Worm (Caenorhabditis elegans) whole organism, L4 larva: ENCODE data around the gene cyld-1.
A peak's percentile ranks its signal among the peaks of the same experiment; 100 is the strongest.

ENCODE experiments used
- F10B5.3 ChIP-seq: sonication (generic microtip); optimal IDR thresholded peaks from 2 replicates; lab custom pipeline; 2016; ENCODE audit warnings: mild to moderate bottlenecking, missing genetic modification characterization, missing compliant biosample characterization
- F26F4.8 ChIP-seq: fragments of 200-800 bp; sonication (Bioruptor generic); conservative IDR thresholded peaks from 2 replicates; pipeline ENCODE4 v1.3.6; 2022; ENCODE audit warnings: missing genetic modification characterization, missing compliant biosample characterization
- F44E2.7 ChIP-seq: fragments of 200-800 bp; sonication (Bioruptor generic); IDR thresholded peaks from 2 replicates; pipeline ENCODE4 v2.1.2; 2022; ENCODE audit warnings: missing genetic modification characterization, missing compliant biosample characterization
- R02D3.7 ChIP-seq: fragments of 150-350 bp; sonication (generic microtip); optimal IDR thresholded peaks from 3 replicates; lab custom pipeline; 2014; ENCODE audit warnings: missing biosample characterization, missing genetic modification characterization
- T20F7.1 ChIP-seq: fragments of 200-800 bp; sonication (Bioruptor generic); optimal IDR thresholded peaks from 2 replicates; lab custom pipeline; 2018; ENCODE audit warnings: mild to moderate bottlenecking, missing genetic modification characterization, missing compliant biosample characterization
- aly-2 ChIP-seq: sonication (generic microtip); optimal IDR thresholded peaks from 2 replicates; lab custom pipeline; 2018; ENCODE audit warnings: missing biosample characterization, missing genetic modification characterization
- ceh-32 ChIP-seq: sonication (generic microtip); optimal IDR thresholded peaks from 2 replicates; lab custom pipeline; 2016; ENCODE audit warnings: mild to moderate bottlenecking, missing genetic modification characterization, missing compliant biosample characterization; ENCODE audit not compliant: poor library complexity
- ceh-62 ChIP-seq: sonication (generic microtip); optimal IDR thresholded peaks from 2 replicates; lab custom pipeline; 2017; ENCODE audit warnings: missing biosample characterization, missing genetic modification characterization
- ctbp-1 ChIP-seq: fragments of 200-800 bp; sonication (Bioruptor generic); IDR thresholded peaks from 2 replicates; pipeline ENCODE4 v1.3.6; 2022; ENCODE audit warnings: missing genetic modification reagents, missing genetic modification characterization, missing compliant biosample characterization
- daf-16 ChIP-seq, 3 experiments: sonication (generic microtip); optimal IDR thresholded peaks; 2 replicates each; lab custom pipeline; 2016 to 2017; ENCODE audit warnings: missing genetic modification characterization in 3 of 3, missing genetic modification reagents in 3 of 3, mild to moderate bottlenecking in 2 of 3, missing compliant biosample characterization in 2 of 3, missing biosample characterization in 1 of 3, moderate library complexity in 1 of 3
- dmd-6 ChIP-seq: fragments of 200-800 bp; sonication (Bioruptor generic); IDR thresholded peaks from 2 replicates; pipeline ENCODE4 v1.3.6; 2022; ENCODE audit warnings: missing genetic modification reagents, missing genetic modification characterization, missing compliant biosample characterization
- fkh-10 ChIP-seq: fragments of 150-350 bp; optimal IDR thresholded peaks from 2 replicates; lab custom pipeline; 2014; ENCODE audit warnings: missing biosample characterization, missing genetic modification reagents, missing genetic modification characterization
- fos-1 ChIP-seq: fragments of 150-350 bp; optimal IDR thresholded peaks from 2 replicates; lab custom pipeline; 2014; ENCODE audit warnings: missing biosample characterization, missing genetic modification characterization
- lin-13 ChIP-seq: fragments of 150-350 bp; optimal IDR thresholded peaks from 2 replicates; lab custom pipeline; 2014; ENCODE audit warnings: missing biosample characterization, missing genetic modification reagents, missing genetic modification characterization
- lin-15B ChIP-seq: fragments of 150-350 bp; sonication (generic microtip); optimal IDR thresholded peaks from 3 replicates; lab custom pipeline; 2014; ENCODE audit warnings: missing biosample characterization, missing genetic modification characterization
- lin-39 ChIP-seq: fragments of 150-350 bp; optimal IDR thresholded peaks from 2 replicates; lab custom pipeline; 2014; ENCODE audit warnings: missing biosample characterization, missing genetic modification reagents, missing genetic modification characterization
- madf-5 ChIP-seq, 2 experiments: fragments of 200-800 bp; sonication (Bioruptor generic); IDR thresholded peaks; 2 replicates each; pipeline ENCODE4 v1.3.6; 2022; ENCODE audit warnings: missing compliant biosample characterization in 2 of 2, missing genetic modification characterization in 2 of 2
- madf-9 ChIP-seq: fragments of 200-800 bp; sonication (Bioruptor generic); conservative IDR thresholded peaks from 2 replicates; pipeline ENCODE4 v1.3.6; 2022; ENCODE audit warnings: missing genetic modification reagents, missing genetic modification characterization, missing compliant biosample characterization
- mdl-1 ChIP-seq, 2 experiments: fragments of 150-350 bp in 1 of 2; sonication (generic microtip) in 1 of 2; optimal IDR thresholded peaks; 2 replicates each; lab custom pipeline; 2014 to 2017; ENCODE audit warnings: missing biosample characterization in 2 of 2, missing genetic modification characterization in 2 of 2
- mdt-29 ChIP-seq: fragments of 200-800 bp; sonication (Bioruptor generic); IDR thresholded peaks from 2 replicates; pipeline ENCODE4 v1.3.6; 2022; ENCODE audit warnings: missing genetic modification reagents, missing genetic modification characterization, missing compliant biosample characterization
- nhr-102 ChIP-seq: sonication (generic microtip); optimal IDR thresholded peaks from 2 replicates; lab custom pipeline; 2016; ENCODE audit warnings: mild to moderate bottlenecking, missing genetic modification characterization, moderate library complexity, missing compliant biosample characterization
- nhr-11 ChIP-seq: fragments of 150-350 bp; optimal IDR thresholded peaks from 2 replicates; lab custom pipeline; 2014; ENCODE audit warnings: missing biosample characterization, missing genetic modification characterization
- nhr-237 ChIP-seq: sonication (generic microtip); optimal IDR thresholded peaks from 2 replicates; lab custom pipeline; 2017; ENCODE audit warnings: missing biosample characterization, missing genetic modification characterization
- nhr-25 ChIP-seq: sonication (generic microtip); optimal IDR thresholded peaks from 2 replicates; lab custom pipeline; 2017; ENCODE audit warnings: missing genetic modification characterization, mild to moderate bottlenecking, missing compliant biosample characterization, antibody characterized with exemption, moderate library complexity, borderline replicate concordance; ENCODE audit not compliant: insufficient read depth
- nhr-48 ChIP-seq: sonication (generic microtip); optimal IDR thresholded peaks from 2 replicates; lab custom pipeline; 2016; ENCODE audit warnings: mild to moderate bottlenecking, missing genetic modification characterization, missing compliant biosample characterization
- nhr-77 ChIP-seq: fragments of 150-350 bp; optimal IDR thresholded peaks from 2 replicates; lab custom pipeline; 2014; ENCODE audit warnings: missing biosample characterization, missing genetic modification characterization
- set-16 ChIP-seq: fragments of 200-800 bp; sonication (Bioruptor generic); IDR thresholded peaks from 2 replicates; pipeline ENCODE4 v1.3.6; 2022; ENCODE audit warnings: missing genetic modification reagents, missing genetic modification characterization, missing compliant biosample characterization
- skn-1 ChIP-seq: fragments of 150-350 bp; optimal IDR thresholded peaks from 2 replicates; lab custom pipeline; 2014; ENCODE audit warnings: missing biosample characterization, missing genetic modification characterization
- spr-1 ChIP-seq: sonication (generic microtip); optimal IDR thresholded peaks from 2 replicates; lab custom pipeline; 2016; ENCODE audit warnings: mild to moderate bottlenecking, missing genetic modification characterization, missing compliant biosample characterization
- tag-97 ChIP-seq: fragments of 200-800 bp; sonication (Bioruptor generic); IDR thresholded peaks from 2 replicates; pipeline ENCODE4 v1.3.6; 2022; ENCODE audit warnings: missing genetic modification characterization, missing compliant biosample characterization
- tra-1 ChIP-seq: fragments of 200-800 bp; sonication (Bioruptor generic); IDR thresholded peaks from 2 replicates; pipeline ENCODE4 v1.3.6; 2022; ENCODE audit warnings: missing genetic modification reagents, missing genetic modification characterization, missing compliant biosample characterization
- unc-130 ChIP-seq: sonication (generic microtip); optimal IDR thresholded peaks from 2 replicates; lab custom pipeline; 2016; ENCODE audit warnings: missing genetic modification reagents, missing genetic modification characterization, missing compliant biosample characterization
- unc-62 ChIP-seq, 3 experiments: fragments of 150-350 bp in 1 of 3; sonication (generic microtip); optimal IDR thresholded peaks in 2 of 3; peaks in 1 of 3; 1 replicate in 1 of 3; 2 replicates in 2 of 3; lab custom pipeline; 2014 to 2017; ENCODE audit warnings: missing biosample characterization in 3 of 3, missing genetic modification characterization in 3 of 3, missing genetic modification reagents in 3 of 3, missing genotype in 1 of 3
- zfp-3 ChIP-seq: fragments of 200-800 bp; sonication (Bioruptor generic); conservative IDR thresholded peaks from 2 replicates; pipeline ENCODE4 v1.3.6; 2022; ENCODE audit warnings: missing genetic modification reagents, missing genetic modification characterization, missing compliant biosample characterization
- ztf-7 ChIP-seq: fragments of 150-350 bp; optimal IDR thresholded peaks from 2 replicates; lab custom pipeline; 2014; ENCODE audit warnings: missing biosample characterization, missing genetic modification characterization

The cyld-1 gene

DNA sequence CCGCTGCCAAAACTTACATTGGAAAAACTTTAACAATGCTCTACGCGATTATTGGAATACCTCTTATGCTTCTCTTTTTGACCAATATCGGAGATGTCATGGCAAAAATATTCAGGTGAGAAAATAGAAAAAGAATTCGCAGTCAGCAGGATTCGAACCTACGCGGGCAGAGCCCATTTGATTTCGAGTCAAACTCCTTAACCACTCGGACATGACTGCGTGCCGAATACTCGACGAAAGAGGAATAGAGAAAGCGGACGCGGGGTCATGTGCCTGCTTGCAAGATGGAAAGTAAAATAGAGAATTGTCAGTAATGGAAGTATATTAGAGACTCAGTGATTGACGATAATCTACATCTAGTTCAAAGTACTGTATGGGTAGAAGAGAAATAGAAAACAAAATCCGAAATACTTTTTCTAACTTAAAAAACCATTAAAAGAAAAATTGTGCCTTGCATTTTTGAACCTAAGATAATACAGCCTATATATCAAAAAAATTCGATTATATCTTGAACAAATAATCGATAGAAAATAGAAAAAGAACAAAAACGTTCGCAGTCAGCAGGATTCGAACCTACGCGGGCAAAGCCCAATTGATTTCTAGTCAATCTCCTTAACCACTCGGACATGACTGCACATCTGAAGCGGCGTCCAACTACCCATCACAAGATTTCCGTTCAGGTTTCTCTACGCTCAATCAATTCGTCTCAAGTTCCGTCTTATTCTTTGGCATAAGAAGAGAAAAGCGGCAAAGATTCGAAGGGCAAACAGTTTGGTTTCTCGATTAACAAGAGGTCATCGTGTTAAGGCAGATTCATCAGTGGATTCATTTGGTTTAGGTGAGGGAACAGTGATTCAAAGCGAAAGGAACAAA, 48.8 kb downstream of the cyld-1 start (continued):
- no peak for TF ChIP-seq ceh-32 (tag; lab: Kevin White, UChicago)
- peak; percentile 76 for TF ChIP-seq mdt-29 (GFP tag; lab: Robert Waterston, UW)
- TF ChIP-seq madf-5 (GFP tag; IDR thresholded peaks at IDR 0.05; lab: Robert Waterston, UW), result peak; percentile 55 to 71; a peak in 1 of 4 replicates
- no peak for TF ChIP-seq nhr-237 (tag; lab: Kevin White, UChicago)
- no peak for TF ChIP-seq lin-39 (tag; lab: Kevin White, UChicago)
- TF ChIP-seq mdl-1 (tag; optimal IDR thresholded peaks at IDR 0.05; lab: Kevin White, UChicago), result no peak
- peak; percentile 76 for TF ChIP-seq ctbp-1 (GFP tag; lab: Robert Waterston, UW)
- no peak for TF ChIP-seq skn-1 (tag; lab: Kevin White, UChicago)
- TF ChIP-seq nhr-11 (tag; lab: Kevin White, UChicago), result peak; percentile 5
- TF ChIP-seq spr-1 (tag; lab: Kevin White, UChicago), result no peak
- TF ChIP-seq F44E2.7 (GFP tag; lab: Robert Waterston, UW), result peak; percentile 89; the same call in 1 of the 2 replicates
- peak; percentile 60 for TF ChIP-seq lin-13 (GFP tag; lab: Kevin White, UChicago)
- no peak for TF ChIP-seq R02D3.7 (tag; lab: Kevin White, UChicago)
- no peak for TF ChIP-seq tag-97 (GFP tag; lab: Robert Waterston, UW)
- no peak for TF ChIP-seq lin-15B (tag; lab: Kevin White, UChicago)
- no peak for TF ChIP-seq nhr-25 (tag; lab: Kevin White, UChicago)
- TF ChIP-seq unc-130 (GFP tag; lab: Kevin White, UChicago), result peak; percentile 36
- TF ChIP-seq fos-1 (tag; lab: Kevin White, UChicago), result no peak
- TF ChIP-seq nhr-77 (tag; lab: Kevin White, UChicago), result peak; percentile 4
- peak; percentile 71 for TF ChIP-seq zfp-3
- TF ChIP-seq nhr-48 (tag; lab: Kevin White, UChicago), result peak; percentile 34
- peak; percentile 89 for TF ChIP-seq madf-9 (GFP tag; lab: Robert Waterston, UW)
- peak; percentile 71 for TF ChIP-seq dmd-6
- TF ChIP-seq nhr-102 (tag; lab: Kevin White, UChicago), result peak; percentile 17
- no peak for TF ChIP-seq ztf-7 (tag; lab: Kevin White, UChicago)
- TF ChIP-seq set-16, result no peak
- TF ChIP-seq daf-16 (GFP tag; optimal IDR thresholded peaks at IDR 0.05; lab: Kevin White, UChicago), result peak in 1 of 2 experiments; percentile 18
- TF ChIP-seq daf-16 (tag; optimal IDR thresholded peaks at IDR 0.05; lab: Kevin White, UChicago), result peak; percentile 40
- no peak for TF ChIP-seq ceh-62 (tag; lab: Kevin White, UChicago)
- peak; percentile 37 for TF ChIP-seq T20F7.1 (GFP tag; lab: Kevin White, UChicago)
- peak; percentile 84 for TF ChIP-seq tra-1 (GFP tag; lab: Robert Waterston, UW)
- peak; percentile 64; the same call in 1 of the 2 replicates for TF ChIP-seq F26F4.8 (GFP tag; lab: Robert Waterston, UW)
- no peak for TF ChIP-seq aly-2 (tag; lab: Kevin White, UChicago)
- TF ChIP-seq F10B5.3 (tag; lab: Kevin White, UChicago), result no peak
- peak; percentile 8 for TF ChIP-seq fkh-10 (GFP tag; lab: Kevin White, UChicago)

DNA sequence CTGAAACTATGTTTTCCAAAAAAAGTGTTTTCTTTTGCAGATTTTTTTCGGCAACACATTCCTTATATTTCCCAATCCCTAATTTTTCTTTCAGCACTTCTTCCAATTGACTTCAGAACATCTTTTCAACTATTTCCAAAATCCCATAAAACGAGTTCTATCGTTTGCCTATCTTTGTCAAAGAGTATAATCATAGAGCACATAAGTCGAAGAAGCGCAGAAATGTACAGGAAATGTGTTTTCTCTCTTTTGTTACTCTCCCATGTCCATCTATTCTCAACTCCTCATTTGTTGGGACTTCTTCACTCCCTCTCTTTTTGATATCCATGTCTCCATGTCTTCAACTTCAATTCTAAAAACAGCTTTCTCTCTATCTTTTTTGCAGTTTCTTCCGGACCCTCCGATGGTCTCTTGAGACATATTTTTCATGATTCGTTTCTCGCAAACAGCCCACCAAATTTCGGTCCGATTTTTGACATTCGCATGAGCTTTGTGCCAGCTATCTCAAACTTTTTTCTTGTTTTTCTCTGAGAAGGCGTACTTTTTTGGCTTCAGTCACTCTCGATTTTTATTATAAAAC, 50.2 kb downstream of the cyld-1 start, which contains the start of gene twk-48:
Gene twk-48, plus strand, starts transcription at position 530 of the 580 bp plus-strand sequence.
- TF ChIP-seq unc-62 (GFP tag; optimal IDR thresholded peaks at IDR 0.05 in 1 of 2; lab: Kevin White, UChicago) (peak in 1 of 2 experiments; percentile 85), unc-62 (tag; optimal IDR thresholded peaks at IDR 0.05; lab: Kevin White, UChicago) (no peak), fkh-10 (GFP tag; lab: Kevin White, UChicago) (peak; percentile 34), lin-39 (tag; lab: Kevin White, UChicago) (peak; percentile 7), mdl-1 (tag; optimal IDR thresholded peaks at IDR 0.05; lab: Kevin White, UChicago) (no peak)
